Comparison of ENCODE assay signal across 1 fruit fly cellular context in genomic region chrX:14882536-14883118, dm6.
TF ChIP-seq lines count a peak whose summit lies in the region.

TSS of gene CG45064 (minus strand) at chrX:14882586.
TSS of gene CG45065 (minus strand) at chrX:14882586.

TF ChIP-seq in whole organism, embryonic, 481 proteins besides CTCF, POLR2A, EP300 and RAD21 (continued from another document):
- peak; percentile 20 for TF ChIP-seq CG16815 (GFP tag; optimal IDR thresholded peaks at IDR 0.05; lab: Kevin White, UChicago)
- TF ChIP-seq CG18011 (GFP tag; optimal IDR thresholded peaks at IDR 0.05; lab: Kevin White, UChicago) = peak; percentile 32
- TF ChIP-seq CG8089 (GFP tag; optimal IDR thresholded peaks at IDR 0.05; lab: Kevin White, UChicago) = peak; percentile 81
- peak; percentile 75 for TF ChIP-seq fd64A (GFP tag; optimal IDR thresholded peaks at IDR 0.05; lab: Kevin White, UChicago)
- TF ChIP-seq Optix (GFP tag; IDR thresholded peaks at IDR 0.05; lab: Robert Waterston, UW) = peak; percentile 64
- TF ChIP-seq CG4854 (GFP tag; optimal IDR thresholded peaks at IDR 0.05; lab: Kevin White, UChicago) = peak; percentile 65
- TF ChIP-seq bcd (GFP tag; optimal IDR thresholded peaks at IDR 0.05; lab: Kevin White, UChicago) = peak; percentile 81
- TF ChIP-seq Dfd (GFP tag; optimal IDR thresholded peaks at IDR 0.05; lab: Kevin White, UChicago) = no peak
- TF ChIP-seq Hr39 (optimal IDR thresholded peaks at IDR 0.05; lab: Kevin White, UChicago) = no peak
- TF ChIP-seq ham (GFP tag; IDR thresholded peaks at IDR 0.05; lab: Robert Waterston, UW) = no peak
- peak; percentile 81; the same call in 2 of the 3 replicates for TF ChIP-seq otp (GFP tag; IDR thresholded peaks at IDR 0.05; lab: Robert Waterston, UW)
- no peak for TF ChIP-seq lbe (GFP tag; optimal IDR thresholded peaks at IDR 0.05; lab: Kevin White, UChicago)
- peak; percentile 58 for TF ChIP-seq CG17802 (tag; optimal IDR thresholded peaks at IDR 0.05; lab: Kevin White, UChicago)
- peak; percentile 70 for TF ChIP-seq CG10431 (GFP tag; optimal IDR thresholded peaks at IDR 0.05; lab: Kevin White, UChicago)
- TF ChIP-seq CG30020 (tag; optimal IDR thresholded peaks at IDR 0.05; lab: Kevin White, UChicago) = peak; percentile 33
- TF ChIP-seq CG13287 (GFP tag; IDR thresholded peaks at IDR 0.05; lab: Robert Waterston, UW; ENCODE audit: partially characterized antibody) = no peak
- TF ChIP-seq Spps (tag; optimal IDR thresholded peaks at IDR 0.05; lab: Kevin White, UChicago) = peak; percentile 62
- peak; percentile 81 for TF ChIP-seq Dip3 (GFP tag; optimal IDR thresholded peaks at IDR 0.05; lab: Kevin White, UChicago)
- TF ChIP-seq CG9932 (GFP tag; IDR thresholded peaks at IDR 0.05; lab: Robert Waterston, UW) = peak; percentile 70
- TF ChIP-seq Ptx1 (GFP tag; IDR thresholded peaks at IDR 0.05; lab: Robert Waterston, UW) = peak; percentile 88
- TF ChIP-seq E2f2 (GFP tag; IDR thresholded peaks at IDR 0.05; lab: Robert Waterston, UW) = peak; percentile 45; the same call in 1 of the 2 replicates
- no peak for TF ChIP-seq z (GFP tag; IDR thresholded peaks at IDR 0.05; lab: Robert Waterston, UW)
- TF ChIP-seq Asciz (GFP tag; optimal IDR thresholded peaks at IDR 0.05; lab: Kevin White, UChicago) = peak; percentile 93
- TF ChIP-seq CG13624 (GFP tag; optimal IDR thresholded peaks at IDR 0.05; lab: Kevin White, UChicago) = peak; percentile 68
- peak; percentile 82 for TF ChIP-seq CG14050 (GFP tag; IDR thresholded peaks at IDR 0.05; lab: Robert Waterston, UW)
- TF ChIP-seq CG2712 (tag; optimal IDR thresholded peaks at IDR 0.05; lab: Kevin White, UChicago) = peak; percentile 89
- peak; percentile 62 for TF ChIP-seq repo (GFP tag; optimal IDR thresholded peaks at IDR 0.05; lab: Kevin White, UChicago)
- TF ChIP-seq CoRest (tag; optimal IDR thresholded peaks at IDR 0.05; lab: Kevin White, UChicago) = peak; percentile 86
- peak; percentile 86 for TF ChIP-seq Sox100B (GFP tag; optimal IDR thresholded peaks at IDR 0.05; lab: Kevin White, UChicago)
- peak; percentile 41 for TF ChIP-seq ERR (GFP tag; optimal IDR thresholded peaks at IDR 0.05; lab: Kevin White, UChicago)
- peak; percentile 81 for TF ChIP-seq Nf-YA (GFP tag; IDR thresholded peaks at IDR 0.05; lab: Robert Waterston, UW)
- peak; percentile 70 for TF ChIP-seq dimm (GFP tag; IDR thresholded peaks at IDR 0.05; lab: Robert Waterston, UW)
- TF ChIP-seq CG11695 (GFP tag; IDR thresholded peaks at IDR 0.05; lab: Robert Waterston, UW) = peak; percentile 69; the same call in 2 of the 3 replicates
- TF ChIP-seq Eip74EF (GFP tag; optimal IDR thresholded peaks at IDR 0.05; lab: Kevin White, UChicago) = peak in 1 of 2 experiments; percentile 90
- peak; percentile 67 for TF ChIP-seq CG7786 (GFP tag; optimal IDR thresholded peaks at IDR 0.05; lab: Kevin White, UChicago)
